Worm (Caenorhabditis elegans): ENCODE measurements around the gene C25H3.16.

ce11 chrII:5697338-5697737, 31.2 kb downstream of the C25H3.16 start:
- no peak for TF ChIP-seq jun-1 (tag; optimal IDR thresholded peaks at IDR 0.05)
- no peak for TF ChIP-seq hmg-1.1 (GFP tag; IDR thresholded peaks at IDR 0.05)
- no peak for TF ChIP-seq ceh-62 (tag; optimal IDR thresholded peaks at IDR 0.05)
- no peak for TF ChIP-seq nhr-77 (tag; optimal IDR thresholded peaks at IDR 0.05)
- no peak for TF ChIP-seq lin-38 (GFP tag; IDR thresholded peaks at IDR 0.05)

Measured in whole organism, L4 larva.